Worm (Caenorhabditis elegans): Measurements from ENCODE around the gene asns-2.
A peak's percentile ranks its signal among the peaks of the same experiment; 100 is the strongest.

The asns-2 gene

DNA sequence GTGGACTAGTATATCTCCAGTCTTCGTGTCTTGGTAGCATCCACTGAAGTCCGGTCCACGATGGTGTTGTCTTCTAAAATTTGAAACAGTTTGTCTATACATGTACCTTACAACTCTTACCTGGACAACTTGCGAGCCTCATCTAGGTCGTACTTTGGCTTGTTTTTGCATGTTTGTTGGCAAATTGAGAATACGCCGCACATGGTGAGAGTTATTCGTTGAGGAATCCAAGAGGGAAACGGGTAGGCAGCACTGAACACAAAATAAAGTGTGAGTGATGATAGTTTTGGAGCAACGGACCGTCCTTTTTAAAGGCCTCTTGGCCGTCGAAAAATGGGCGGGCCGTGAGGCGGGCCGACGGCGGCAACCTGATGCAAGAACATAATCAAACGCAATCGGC, at the start of gene asns-2:
TSS of gene asns-2 (minus strand) at position 282 of the 400 bp plus-strand sequence.
- TF ChIP-seq ztf-23 (GFP tag; IDR thresholded peaks at IDR 0.05) (no peak), ref-1 (GFP tag; conservative IDR thresholded peaks at IDR 0.05) (no peak), T22C8.4 (GFP tag; IDR thresholded peaks at IDR 0.05) (no peak), tab-1 (GFP tag; IDR thresholded peaks at IDR 0.05) (no peak), klf-2 (GFP tag; conservative IDR thresholded peaks at IDR 0.05) (no peak), ztf-29 (GFP tag; IDR thresholded peaks at IDR 0.05) (no peak), cog-1 (tag; optimal IDR thresholded peaks at IDR 0.05) (no peak), med-1 (GFP tag; optimal IDR thresholded peaks at IDR 0.05; ENCODE audit: insufficient read depth) (no peak), flt-1 (GFP tag; IDR thresholded peaks at IDR 0.05) (no peak)

DNA sequence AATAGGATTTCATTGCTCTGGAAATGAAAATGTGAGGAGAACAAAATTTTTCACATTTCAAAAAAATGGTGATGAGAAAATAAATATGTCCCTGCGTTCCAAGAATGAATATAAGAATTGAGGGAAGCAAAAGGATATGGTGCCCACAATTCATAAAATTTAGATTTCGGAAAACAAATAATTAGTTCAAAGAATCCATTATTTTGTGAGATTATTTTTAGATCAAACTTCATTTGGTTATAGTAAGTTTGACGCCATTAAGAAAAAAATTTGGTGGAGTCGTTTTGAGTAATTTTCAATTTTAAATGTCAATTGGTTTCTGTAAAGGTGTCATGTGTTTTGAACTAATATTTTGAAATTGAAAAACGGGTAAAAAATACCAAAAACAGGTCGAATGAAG, 49.6 kb upstream of the asns-2 start:
- TF ChIP-seq med-1 (GFP tag; optimal IDR thresholded peaks at IDR 0.05; ENCODE audit: insufficient read depth), result no peak

DNA sequence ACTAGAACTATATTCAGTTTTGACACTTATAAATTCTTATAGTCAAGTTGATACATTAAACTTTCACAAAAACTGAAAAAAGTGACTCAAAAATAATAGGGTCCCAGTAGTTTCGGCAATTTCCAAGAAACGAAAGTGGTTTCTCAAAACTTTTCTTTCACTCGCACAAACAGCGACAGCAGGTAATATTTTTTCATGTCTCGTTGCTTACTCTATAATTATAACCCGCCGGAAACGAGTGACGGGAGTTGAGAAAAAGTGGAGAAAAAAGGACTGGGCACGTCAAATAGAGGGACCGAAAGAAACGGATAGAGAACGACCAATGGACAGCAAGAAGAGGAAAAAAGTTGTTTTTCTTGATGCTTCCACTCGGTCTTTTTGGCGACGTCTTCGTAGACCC, 49.2 kb upstream of the asns-2 start:
- TF ChIP-seq T22C8.4 (GFP tag; IDR thresholded peaks at IDR 0.05), result no peak
- no peak for TF ChIP-seq tab-1 (GFP tag; IDR thresholded peaks at IDR 0.05)
- TF ChIP-seq klf-2 (GFP tag; conservative IDR thresholded peaks at IDR 0.05), result no peak
- no peak for TF ChIP-seq ref-1 (GFP tag; conservative IDR thresholded peaks at IDR 0.05)
- TF ChIP-seq ztf-23 (GFP tag; IDR thresholded peaks at IDR 0.05), result no peak
- TF ChIP-seq cog-1 (tag; optimal IDR thresholded peaks at IDR 0.05), result no peak
- TF ChIP-seq ztf-29 (GFP tag; IDR thresholded peaks at IDR 0.05), result no peak
- TF ChIP-seq flt-1 (GFP tag; IDR thresholded peaks at IDR 0.05), result no peak
- no peak for TF ChIP-seq med-1 (GFP tag; optimal IDR thresholded peaks at IDR 0.05; ENCODE audit: insufficient read depth)

DNA sequence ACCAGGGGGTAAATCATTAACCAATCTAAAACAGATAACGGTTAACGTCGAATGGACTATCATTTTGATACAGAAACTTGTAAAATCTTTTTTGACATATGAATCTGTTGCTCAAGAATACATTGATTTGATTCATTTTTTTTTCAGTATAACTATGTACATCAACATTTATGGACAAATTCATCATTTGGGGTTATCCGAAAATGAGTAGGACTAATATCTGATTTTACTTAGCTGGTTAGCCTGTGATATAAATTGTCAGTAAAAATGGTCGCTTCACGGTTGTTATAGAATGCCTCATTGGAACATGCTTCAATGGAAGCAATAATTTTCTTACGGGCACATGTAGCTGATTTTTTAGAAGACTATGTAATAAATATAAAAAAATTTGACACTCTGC, 46.9 kb upstream of the asns-2 start:
- no peak for TF ChIP-seq ref-1 (GFP tag; conservative IDR thresholded peaks at IDR 0.05)
- TF ChIP-seq T22C8.4 (GFP tag; IDR thresholded peaks at IDR 0.05), result no peak
- no peak for TF ChIP-seq ztf-29 (GFP tag; IDR thresholded peaks at IDR 0.05)
- no peak for TF ChIP-seq tab-1 (GFP tag; IDR thresholded peaks at IDR 0.05)
- TF ChIP-seq cog-1 (tag; optimal IDR thresholded peaks at IDR 0.05), result no peak
- no peak for TF ChIP-seq ztf-23 (GFP tag; IDR thresholded peaks at IDR 0.05)
- no peak for TF ChIP-seq klf-2 (GFP tag; conservative IDR thresholded peaks at IDR 0.05)
- no peak for TF ChIP-seq flt-1 (GFP tag; IDR thresholded peaks at IDR 0.05)
- TF ChIP-seq med-1 (GFP tag; optimal IDR thresholded peaks at IDR 0.05; ENCODE audit: insufficient read depth), result no peak

DNA sequence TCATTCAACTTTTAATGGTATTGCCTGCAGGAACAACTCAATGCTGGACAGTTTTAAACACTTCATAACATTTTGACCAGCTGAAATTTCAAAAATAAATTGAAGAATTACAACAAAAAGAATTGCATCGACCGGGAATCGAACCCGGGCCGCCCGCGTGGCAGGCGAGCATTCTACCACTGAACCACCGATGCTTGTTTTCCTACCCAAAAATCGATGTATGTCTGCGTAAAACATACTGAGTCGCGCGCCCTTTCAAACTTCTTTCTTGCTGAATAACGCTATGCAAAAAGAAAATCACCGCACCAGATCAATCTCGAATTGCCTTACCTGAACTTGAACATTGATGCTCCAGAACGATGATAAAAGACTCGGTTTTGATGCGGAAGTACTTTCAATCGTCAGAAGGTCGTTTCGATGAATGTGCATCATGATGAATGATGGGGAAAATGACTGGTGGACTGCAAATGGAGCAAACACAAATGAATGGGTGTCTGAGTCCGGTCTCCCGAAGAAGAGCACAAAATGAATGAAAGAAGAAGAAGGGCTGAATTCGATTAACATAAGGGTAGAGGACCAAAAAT, 46.0 kb upstream of the asns-2 start, which contains the start of gene R04E5.7:
TSS of gene R04E5.7 (minus strand) at position 564 of the 584 bp plus-strand sequence.
- TF ChIP-seq ztf-23 (GFP tag; IDR thresholded peaks at IDR 0.05) (peak; percentile 65; the same call in 1 of the 2 replicates), flt-1 (GFP tag; IDR thresholded peaks at IDR 0.05) (peak; percentile 75), ref-1 (GFP tag; conservative IDR thresholded peaks at IDR 0.05) (no peak), klf-2 (GFP tag; conservative IDR thresholded peaks at IDR 0.05) (no peak), cog-1 (tag; optimal IDR thresholded peaks at IDR 0.05) (no peak), ztf-29 (GFP tag; IDR thresholded peaks at IDR 0.05) (no peak), med-1 (GFP tag; optimal IDR thresholded peaks at IDR 0.05; ENCODE audit: insufficient read depth) (no peak), T22C8.4 (GFP tag; IDR thresholded peaks at IDR 0.05) (peak; percentile 61; the same call in 1 of the 2 replicates), tab-1 (GFP tag; IDR thresholded peaks at IDR 0.05) (no peak)

DNA sequence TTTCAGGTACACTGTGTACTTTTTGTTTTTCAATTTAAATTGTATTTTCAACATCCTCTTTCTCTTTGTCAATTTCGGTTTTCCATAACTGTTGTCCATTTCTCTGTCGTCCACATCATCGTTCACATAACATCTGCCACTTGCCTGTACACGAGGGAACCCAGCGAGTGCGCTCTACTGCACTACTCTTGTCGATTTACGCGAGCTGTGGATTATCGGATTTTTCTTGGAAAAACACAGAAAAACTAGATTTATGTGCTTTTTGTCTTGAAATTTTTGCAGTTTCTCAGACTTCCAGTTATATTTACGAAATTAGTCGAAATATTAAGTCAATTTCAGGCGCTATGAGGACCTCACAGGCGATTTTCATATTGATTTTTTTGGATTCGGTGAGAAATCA, 41.1 kb upstream of the asns-2 start, which contains the start of gene chup-1:
TSS of gene chup-1 (plus strand) at position 340 of the 400 bp plus-strand sequence.
- no peak for TF ChIP-seq cog-1 (tag; optimal IDR thresholded peaks at IDR 0.05)
- no peak for TF ChIP-seq ztf-29 (GFP tag; IDR thresholded peaks at IDR 0.05)
- no peak for TF ChIP-seq T22C8.4 (GFP tag; IDR thresholded peaks at IDR 0.05)
- TF ChIP-seq ref-1 (GFP tag; conservative IDR thresholded peaks at IDR 0.05), result no peak
- no peak for TF ChIP-seq med-1 (GFP tag; optimal IDR thresholded peaks at IDR 0.05; ENCODE audit: insufficient read depth)
- TF ChIP-seq tab-1 (GFP tag; IDR thresholded peaks at IDR 0.05), result no peak
- no peak for TF ChIP-seq flt-1 (GFP tag; IDR thresholded peaks at IDR 0.05)
- TF ChIP-seq ztf-23 (GFP tag; IDR thresholded peaks at IDR 0.05), result no peak
- TF ChIP-seq klf-2 (GFP tag; conservative IDR thresholded peaks at IDR 0.05), result no peak

DNA sequence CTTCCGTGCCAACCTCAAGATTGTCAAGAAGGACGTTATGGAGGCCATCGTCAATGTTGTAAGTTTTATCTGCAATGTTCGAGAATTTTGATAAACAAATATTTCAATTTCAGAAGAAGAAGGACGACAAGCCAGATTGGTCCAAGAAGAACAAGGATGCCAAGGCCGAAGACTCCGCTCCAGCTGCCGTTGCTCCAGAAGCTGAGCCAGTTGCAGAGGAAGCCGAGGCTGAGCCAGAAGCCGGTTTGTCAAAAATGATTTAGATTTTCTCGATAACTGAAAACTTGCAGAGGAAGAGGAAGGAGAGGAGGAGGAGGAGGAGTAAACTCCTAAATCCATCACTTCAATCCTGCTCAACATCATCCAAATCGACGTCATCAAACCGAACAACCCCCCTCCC, 39.4 kb upstream of the asns-2 start:
- TF ChIP-seq klf-2 (GFP tag; conservative IDR thresholded peaks at IDR 0.05) (no peak), ztf-23 (GFP tag; IDR thresholded peaks at IDR 0.05) (no peak), T22C8.4 (GFP tag; IDR thresholded peaks at IDR 0.05) (no peak), med-1 (GFP tag; optimal IDR thresholded peaks at IDR 0.05; ENCODE audit: insufficient read depth) (no peak), ref-1 (GFP tag; conservative IDR thresholded peaks at IDR 0.05) (no peak), ztf-29 (GFP tag; IDR thresholded peaks at IDR 0.05) (no peak), cog-1 (tag; optimal IDR thresholded peaks at IDR 0.05) (no peak), tab-1 (GFP tag; IDR thresholded peaks at IDR 0.05) (no peak), flt-1 (GFP tag; IDR thresholded peaks at IDR 0.05) (no peak)

DNA sequence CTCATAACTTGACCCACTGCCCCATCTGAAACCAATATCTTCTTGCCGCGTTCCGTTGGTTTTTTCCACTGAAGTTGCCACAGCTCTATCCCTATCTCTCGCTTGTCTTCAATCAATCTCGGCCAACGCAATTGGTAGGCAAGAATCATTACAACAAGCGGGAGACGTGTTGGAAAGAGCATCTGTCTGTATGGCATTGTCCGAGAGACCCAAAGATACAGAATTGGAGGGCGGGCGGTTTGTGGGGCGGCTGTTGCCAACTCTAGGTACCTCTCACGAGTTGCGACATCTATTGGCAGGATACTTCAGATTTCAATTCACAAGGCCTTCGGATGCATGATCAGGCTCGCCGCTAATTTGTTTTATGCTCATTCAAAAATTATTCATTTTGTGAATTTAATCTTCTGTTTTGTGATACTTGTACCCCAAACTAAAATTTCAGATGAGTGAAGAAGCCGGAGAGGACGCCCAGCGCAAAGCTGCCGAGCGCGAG, 38.3 kb upstream of the asns-2 start, which contains the start of gene unc-27:
TSS of gene unc-27 (plus strand) at position 443 of the 493 bp plus-strand sequence.
- TF ChIP-seq flt-1 (GFP tag; IDR thresholded peaks at IDR 0.05), result no peak
- TF ChIP-seq klf-2 (GFP tag; conservative IDR thresholded peaks at IDR 0.05), result no peak
- no peak for TF ChIP-seq cog-1 (tag; optimal IDR thresholded peaks at IDR 0.05)
- TF ChIP-seq ztf-23 (GFP tag; IDR thresholded peaks at IDR 0.05), result no peak
- TF ChIP-seq med-1 (GFP tag; optimal IDR thresholded peaks at IDR 0.05; ENCODE audit: insufficient read depth), result no peak
- TF ChIP-seq ref-1 (GFP tag; conservative IDR thresholded peaks at IDR 0.05), result no peak
- no peak for TF ChIP-seq ztf-29 (GFP tag; IDR thresholded peaks at IDR 0.05)
- TF ChIP-seq T22C8.4 (GFP tag; IDR thresholded peaks at IDR 0.05), result no peak
- no peak for TF ChIP-seq tab-1 (GFP tag; IDR thresholded peaks at IDR 0.05)

DNA sequence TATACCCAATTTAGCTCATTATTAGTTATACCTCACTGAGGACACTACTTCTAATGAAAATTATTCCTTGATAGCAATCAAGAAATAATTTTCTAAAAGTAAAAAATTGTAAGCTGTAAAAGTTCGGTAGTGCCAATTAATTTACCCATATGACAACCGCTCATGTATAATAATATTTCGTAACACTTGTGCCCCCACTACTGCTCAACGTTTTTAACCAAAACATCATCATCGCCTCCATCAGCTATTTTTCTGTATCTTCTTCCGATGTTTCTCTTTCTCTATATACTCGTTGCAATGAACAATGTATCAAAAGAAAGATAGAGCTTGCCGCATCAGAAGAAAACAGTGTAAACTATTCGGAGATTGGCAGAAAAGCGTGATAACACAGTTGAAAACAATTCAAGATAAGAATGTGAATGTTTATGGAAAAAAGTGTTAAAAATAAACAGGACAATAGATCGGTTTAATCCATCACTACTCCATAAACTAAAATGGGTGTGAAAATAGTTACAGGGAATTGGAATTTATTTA, 37.0 kb upstream of the asns-2 start:
- TF ChIP-seq klf-2 (GFP tag; conservative IDR thresholded peaks at IDR 0.05) (no peak), ztf-23 (GFP tag; IDR thresholded peaks at IDR 0.05) (no peak), flt-1 (GFP tag; IDR thresholded peaks at IDR 0.05) (no peak), cog-1 (tag; optimal IDR thresholded peaks at IDR 0.05) (no peak), ztf-29 (GFP tag; IDR thresholded peaks at IDR 0.05) (no peak)
